Worm (Caenorhabditis elegans): ENCODE data around the gene cyh-1.
"Not testable (repeated sequence)": the region's sequence is repeated elsewhere in the genome, so short reads cannot be mapped to it uniquely, and the experiment has no call there.

Gene cyh-1

ce11 chrII:3481584-3481983 lies 23.2 kb upstream of the cyh-1 start, which contains the start of gene Y49F6B.8:
Gene Y49F6B.8, minus strand, starts transcription at chrII:3481684.
- TF ChIP-seq him-1 (tag; optimal IDR thresholded peaks at IDR 0.05) = no peak

ce11 chrII:3482231-3482630 lies 22.6 kb upstream of the cyh-1 start, which contains the start of gene smu-2:
Gene smu-2, plus strand, starts transcription at chrII:3482408.
- no peak for TF ChIP-seq him-1 (tag; optimal IDR thresholded peaks at IDR 0.05)
- TF ChIP-seq dao-5 (tag; optimal IDR thresholded peaks at IDR 0.05) = no peak
- no peak for TF ChIP-seq W03F9.2 (tag; optimal IDR thresholded peaks at IDR 0.05)

ce11 chrII:3490797-3491196 lies 14.0 kb upstream of the cyh-1 start, which contains the start of gene fbxb-112:
Gene fbxb-112, plus strand, starts transcription at chrII:3491097.
- not testable (repeated sequence) for TF ChIP-seq W03F9.2, him-1, dao-5 (tag; optimal IDR thresholded peaks at IDR 0.05)

- TF ChIP-seq dao-5 (tag; optimal IDR thresholded peaks at IDR 0.05) (no peak), W03F9.2 (tag; optimal IDR thresholded peaks at IDR 0.05) (no peak), him-1 (tag; optimal IDR thresholded peaks at IDR 0.05) (no peak)
Measured at ce11 chrII:3499386-3499785, 5.4 kb upstream of the cyh-1 start, which contains the start of gene Y49F6B.9. Gene Y49F6B.9, minus strand, starts transcription at chrII:3499387.

- TF ChIP-seq dao-5 (tag; optimal IDR thresholded peaks at IDR 0.05) = no peak
- TF ChIP-seq W03F9.2 (tag; optimal IDR thresholded peaks at IDR 0.05) = no peak
- no peak for TF ChIP-seq him-1 (tag; optimal IDR thresholded peaks at IDR 0.05)
Measured at ce11 chrII:3500373-3500772, 4.4 kb upstream of the cyh-1 start.

ce11 chrII:3502011-3502410 lies 2.8 kb upstream of the cyh-1 start:
- TF ChIP-seq him-1 (tag; optimal IDR thresholded peaks at IDR 0.05) = no peak
- no peak for TF ChIP-seq dao-5 (tag; optimal IDR thresholded peaks at IDR 0.05)
- no peak for TF ChIP-seq W03F9.2 (tag; optimal IDR thresholded peaks at IDR 0.05)

ce11 chrII:3502520-3503323 lies 2.1 kb upstream of the cyh-1 start, which contains the start of the genes col-71 and Y49F6B.2:
Gene col-71, minus strand, starts transcription at chrII:3502570.
Gene Y49F6B.2, plus strand, starts transcription at chrII:3502968.
- TF ChIP-seq dao-5 (tag; optimal IDR thresholded peaks at IDR 0.05) (no peak), W03F9.2 (tag; optimal IDR thresholded peaks at IDR 0.05) (peak; percentile 74), him-1 (tag; optimal IDR thresholded peaks at IDR 0.05) (peak; percentile 36)

- TF ChIP-seq W03F9.2 (tag; optimal IDR thresholded peaks at IDR 0.05) (no peak), dao-5 (tag; optimal IDR thresholded peaks at IDR 0.05) (no peak), him-1 (tag; optimal IDR thresholded peaks at IDR 0.05) (no peak)
Measured at ce11 chrII:3512240-3512639, 7.4 kb downstream of the cyh-1 start, which contains the start of gene Y49F6B.19. Gene Y49F6B.19, minus strand, starts transcription at chrII:3512340.

ce11 chrII:3514631-3515030 lies 9.8 kb downstream of the cyh-1 start, which contains the start of gene srz-5:
Gene srz-5, minus strand, starts transcription at chrII:3514731.
- no peak for TF ChIP-seq him-1 (tag; optimal IDR thresholded peaks at IDR 0.05)
- no peak for TF ChIP-seq W03F9.2 (tag; optimal IDR thresholded peaks at IDR 0.05)
- TF ChIP-seq dao-5 (tag; optimal IDR thresholded peaks at IDR 0.05) = no peak

- TF ChIP-seq W03F9.2 (tag; optimal IDR thresholded peaks at IDR 0.05) (no peak), him-1 (tag; optimal IDR thresholded peaks at IDR 0.05) (no peak), dao-5 (tag; optimal IDR thresholded peaks at IDR 0.05) (no peak)
Measured at ce11 chrII:3515384-3516053, 10.7 kb downstream of the cyh-1 start, which contains the start of the genes Y49F6B.14 and clec-125. Gene Y49F6B.14, minus strand, starts transcription at chrII:3515484. Gene clec-125, plus strand, starts transcription at chrII:3516003.

- TF ChIP-seq W03F9.2 (tag; optimal IDR thresholded peaks at IDR 0.05) (no peak), him-1 (tag; optimal IDR thresholded peaks at IDR 0.05) (no peak), dao-5 (tag; optimal IDR thresholded peaks at IDR 0.05) (no peak)
Measured at ce11 chrII:3516175-3516574, 11.4 kb downstream of the cyh-1 start.

- peak; percentile 79 for TF ChIP-seq him-1 (tag; optimal IDR thresholded peaks at IDR 0.05)
- peak; percentile 15 for TF ChIP-seq dao-5 (tag; optimal IDR thresholded peaks at IDR 0.05)
- TF ChIP-seq W03F9.2 (tag; optimal IDR thresholded peaks at IDR 0.05) = peak; percentile 41
Measured at ce11 chrII:3518961-3519544, 14.2 kb downstream of the cyh-1 start, which contains the start of gene clec-126. Gene clec-126, plus strand, starts transcription at chrII:3519494.
